Worm (Caenorhabditis elegans): ENCODE results near the gene apl-1.

ce11 chrX:5124288-5124687 lies 7.6 kb upstream of the apl-1 start:
- TF ChIP-seq ceh-79 (tag; optimal IDR thresholded peaks at IDR 0.05) (no peak), attf-3 (GFP tag; conservative IDR thresholded peaks at IDR 0.05) (no peak), ets-4 (GFP tag; optimal IDR thresholded peaks at IDR 0.05) (no peak), lsy-27 (tag; optimal IDR thresholded peaks at IDR 0.05; ENCODE audit: borderline replicate concordance, insufficient read depth) (no peak), unc-62 (GFP tag; optimal IDR thresholded peaks at IDR 0.05) (no peak), snpc-4 (GFP tag; optimal IDR thresholded peaks at IDR 0.05) (no peak), snpc-4 (tag; optimal IDR thresholded peaks at IDR 0.05) (no peak), zim-3 (tag; optimal IDR thresholded peaks at IDR 0.05) (no peak), K11D2.4 (GFP tag; IDR thresholded peaks at IDR 0.05) (no peak), nhr-120 (GFP tag; IDR thresholded peaks at IDR 0.05) (no peak), T26A5.8 (tag; optimal IDR thresholded peaks at IDR 0.05) (no peak), repo-1 (tag; optimal IDR thresholded peaks at IDR 0.05) (no peak), aptf-3 (GFP tag; IDR thresholded peaks at IDR 0.05) (no peak), ama-1 (optimal IDR thresholded peaks at IDR 0.05) (no peak), ama-1 (GFP tag; optimal IDR thresholded peaks at IDR 0.05) (no peak), atf-7 (tag; optimal IDR thresholded peaks at IDR 0.05) (no peak)

All from whole organism, young adult.